Fruit fly (Drosophila melanogaster) whole organism, embryonic: ENCODE data around the gene CG32428.

Source experiments
- Asciz ChIP-seq: fragments of 200-800 bp; sonication (Bioruptor generic); optimal IDR thresholded peaks from 2 replicates; lab custom pipeline; 2017; ENCODE audit warnings: missing biosample characterization, mild to moderate bottlenecking, missing genetic modification characterization, missing genetic modification reagents
- C15 ChIP-seq: fragments of 200-800 bp; sonication (Bioruptor generic); IDR thresholded peaks from 3 replicates; pipeline ENCODE4 v1.3.6; 2022; ENCODE audit warnings: missing biosample characterization, missing genetic modification characterization
- CG10565 ChIP-seq: fragments of 200-800 bp; sonication (Bioruptor generic); optimal IDR thresholded peaks from 3 replicates; lab custom pipeline; 2016; ENCODE audit warnings: missing biosample characterization, mild to moderate bottlenecking, missing genetic modification characterization
- CG10654 ChIP-seq: fragments of 200-800 bp; sonication (Bioruptor generic); optimal IDR thresholded peaks from 2 replicates; lab custom pipeline; 2016; ENCODE audit warnings: missing biosample characterization, missing genetic modification characterization
- CG12391 ChIP-seq: fragments of 200-800 bp; sonication (Bioruptor generic); optimal IDR thresholded peaks from 3 replicates; lab custom pipeline; 2018; ENCODE audit warnings: missing biosample characterization, mild to moderate bottlenecking, missing genetic modification characterization, moderate library complexity
- CG1647 ChIP-seq: fragments of 200-800 bp; sonication (Bioruptor generic); optimal IDR thresholded peaks from 3 replicates; lab custom pipeline; 2016; ENCODE audit warnings: missing biosample characterization, missing genetic modification characterization
- CG18476 ChIP-seq: fragments of 200-800 bp; sonication (Bioruptor generic); optimal IDR thresholded peaks from 2 replicates; lab custom pipeline; 2016; ENCODE audit warnings: missing biosample characterization, mild to moderate bottlenecking, missing genetic modification characterization
- CG2712 ChIP-seq: fragments of 200-800 bp; optimal IDR thresholded peaks from 3 replicates; lab custom pipeline; 2019; ENCODE audit warnings: missing biosample characterization, mild to moderate bottlenecking, missing genetic modification characterization, moderate library complexity
- CG31441 ChIP-seq: fragments of 200-800 bp; sonication (Bioruptor generic); IDR thresholded peaks from 2 replicates; pipeline ENCODE4 v1.3.6; 2022; ENCODE audit warnings: missing biosample characterization, missing genetic modification characterization
- CG4360 ChIP-seq: fragments of 200-800 bp; sonication (Bioruptor generic); IDR thresholded peaks from 2 replicates; pipeline ENCODE4 v1.3.6; 2022; ENCODE audit warnings: missing biosample characterization, missing genetic modification characterization
- CG4854 ChIP-seq: fragments of 200-800 bp; sonication (Bioruptor generic); optimal IDR thresholded peaks from 2 replicates; lab custom pipeline; 2016; ENCODE audit warnings: missing biosample characterization, missing genetic modification characterization, inconsistent platforms
- CG6683 ChIP-seq: fragments of 200-800 bp; sonication (Bioruptor generic); optimal IDR thresholded peaks from 2 replicates; lab custom pipeline; 2017; ENCODE audit warnings: missing biosample characterization, mild to moderate bottlenecking, missing genetic modification characterization, missing genetic modification reagents
- CG7928 ChIP-seq: fragments of 200-800 bp; sonication (Bioruptor generic); optimal IDR thresholded peaks from 2 replicates; lab custom pipeline; 2017; ENCODE audit warnings: missing biosample characterization, mild to moderate bottlenecking, missing genetic modification characterization
- CG8359 ChIP-seq: fragments of 200-800 bp; sonication (Bioruptor generic); optimal IDR thresholded peaks from 2 replicates; lab custom pipeline; 2017; ENCODE audit warnings: missing biosample characterization, mild to moderate bottlenecking, missing genetic modification characterization, borderline replicate concordance
- Dll ChIP-seq: fragments of 200-800 bp; sonication (Bioruptor generic); IDR thresholded peaks from 4 replicates; pipeline ENCODE4 v1.3.6; 2022; ENCODE audit warnings: missing biosample characterization, missing genetic modification characterization; ENCODE audit not compliant: partially characterized antibody
- E2f1 ChIP-seq: fragments of 200-800 bp; sonication (Bioruptor generic); IDR thresholded peaks from 2 replicates; pipeline ENCODE4 v1.3.6; 2022; ENCODE audit warnings: missing biosample characterization, missing genetic modification characterization
- GATAe ChIP-seq: fragments of 200-800 bp; sonication (Bioruptor generic); conservative IDR thresholded peaks from 2 replicates; pipeline ENCODE4 v1.3.6; 2022; ENCODE audit warnings: missing biosample characterization, missing genetic modification characterization
- HLH54F ChIP-seq: fragments of 200-800 bp; sonication (Bioruptor generic); optimal IDR thresholded peaks from 3 replicates; lab custom pipeline; 2016; ENCODE audit warnings: missing biosample characterization, missing genetic modification characterization
- HmgZ ChIP-seq: fragments of 200-800 bp; sonication (Bioruptor generic); optimal IDR thresholded peaks from 2 replicates; lab custom pipeline; 2018; ENCODE audit warnings: missing biosample characterization, mild to moderate bottlenecking, missing genetic modification characterization
- Hr51 ChIP-seq, 2 experiments: fragments of 200-800 bp; sonication (Bioruptor generic); optimal IDR thresholded peaks; 2 replicates in 1 of 2; 3 replicates in 1 of 2; lab custom pipeline; 2016 to 2018; ENCODE audit warnings: missing biosample characterization in 2 of 2, missing genetic modification characterization in 2 of 2, mild to moderate bottlenecking in 1 of 2, moderate library complexity in 1 of 2
- Meics ChIP-seq: fragments of 200-800 bp; sonication (Bioruptor generic); optimal IDR thresholded peaks from 2 replicates; lab custom pipeline; 2017; ENCODE audit warnings: missing biosample characterization, mild to moderate bottlenecking, missing genetic modification characterization
- NC2α ChIP-seq: fragments of 200-800 bp; sonication (Bioruptor generic); optimal IDR thresholded peaks from 2 replicates; lab custom pipeline; 2016; ENCODE audit warnings: missing biosample characterization, missing genetic modification characterization
- NC2β ChIP-seq: fragments of 200-800 bp; sonication (Bioruptor generic); optimal IDR thresholded peaks from 2 replicates; lab custom pipeline; 2016; ENCODE audit warnings: missing biosample characterization, missing genetic modification characterization
- Oaz ChIP-seq: fragments of 200-800 bp; sonication (Bioruptor generic); IDR thresholded peaks from 2 replicates; pipeline ENCODE4 v1.3.6; 2022; ENCODE audit warnings: missing biosample characterization, missing genetic modification characterization
- Scr ChIP-seq: fragments of 200-800 bp; sonication (Bioruptor generic); IDR thresholded peaks from 2 replicates; pipeline ENCODE4 v1.3.6; 2022; ENCODE audit warnings: missing biosample characterization, missing genetic modification characterization; ENCODE audit not compliant: partially characterized antibody
- TFAM ChIP-seq: fragments of 200-800 bp; sonication (Bioruptor generic); optimal IDR thresholded peaks from 2 replicates; lab custom pipeline; 2017; ENCODE audit warnings: missing biosample characterization, missing genetic modification characterization, inconsistent platforms
- ab ChIP-seq: fragments of 200-800 bp; sonication (Bioruptor generic); optimal IDR thresholded peaks from 2 replicates; lab custom pipeline; 2016; ENCODE audit warnings: missing biosample characterization, missing genetic modification characterization
- amos ChIP-seq: fragments of 200-800 bp; sonication (Bioruptor generic); IDR thresholded peaks from 2 replicates; pipeline ENCODE4 v1.3.6; 2022; ENCODE audit warnings: missing biosample characterization, missing genetic modification characterization; ENCODE audit not compliant: partially characterized antibody
- aop ChIP-seq: fragments of 200-800 bp; sonication (Bioruptor generic); IDR thresholded peaks from 2 replicates; pipeline ENCODE4 v1.3.6; 2022; ENCODE audit warnings: missing biosample characterization, missing genetic modification characterization
- dati ChIP-seq: fragments of 200-800 bp; sonication (Bioruptor generic); IDR thresholded peaks from 2 replicates; pipeline ENCODE4 v1.3.6; 2022; ENCODE audit warnings: missing biosample characterization, missing genetic modification characterization
- dimm ChIP-seq: fragments of 200-800 bp; sonication (Bioruptor generic); IDR thresholded peaks from 2 replicates; pipeline ENCODE4 v1.3.6; 2022; ENCODE audit warnings: missing biosample characterization, missing genetic modification characterization
- fd3F ChIP-seq: fragments of 200-800 bp; sonication (Bioruptor generic); optimal IDR thresholded peaks from 2 replicates; lab custom pipeline; 2018; ENCODE audit warnings: missing biosample characterization, mild to moderate bottlenecking, missing genetic modification characterization, moderate library complexity
- ftz-f1 ChIP-seq: fragments of 200-800 bp; sonication (Bioruptor generic); optimal IDR thresholded peaks from 2 replicates; lab custom pipeline; 2016; ENCODE audit warnings: missing biosample characterization, missing genetic modification characterization
- gcm ChIP-seq: fragments of 200-800 bp; sonication (Bioruptor generic); optimal IDR thresholded peaks from 2 replicates; lab custom pipeline; 2019; ENCODE audit warnings: missing biosample characterization, mild to moderate bottlenecking, missing genetic modification characterization, moderate library complexity
- grau ChIP-seq: fragments of 200-800 bp; optimal IDR thresholded peaks from 3 replicates; lab custom pipeline; 2019; ENCODE audit warnings: missing biosample characterization, mild to moderate bottlenecking, missing genetic modification characterization, moderate library complexity
- her ChIP-seq: fragments of 200-800 bp; sonication (Bioruptor generic); optimal IDR thresholded peaks from 2 replicates; lab custom pipeline; 2016; ENCODE audit warnings: missing biosample characterization, missing genetic modification characterization
- hkb ChIP-seq, 2 experiments: fragments of 200-800 bp in 1 of 2; fragments of >200 bp in 1 of 2; sonication (Bioruptor generic) in 1 of 2; IDR thresholded peaks in 1 of 2; optimal IDR thresholded peaks in 1 of 2; 2 replicates each; pipeline versions ENCODE4 v1.3.6 to Lab custom; 2017 to 2022; ENCODE audit warnings: missing biosample characterization in 1 of 2, missing genetic modification characterization in 1 of 2
- hth ChIP-seq: fragments of >200 bp; optimal IDR thresholded peaks from 2 replicates; lab custom pipeline; 2017; ENCODE audit warnings: inconsistent platforms
- jumu ChIP-seq: fragments of 200-800 bp; sonication (Bioruptor generic); optimal IDR thresholded peaks from 3 replicates; lab custom pipeline; 2016; ENCODE audit warnings: missing biosample characterization, missing genetic modification characterization
- lola ChIP-seq, 3 experiments: fragments of >200 bp in 2 of 3; fragments of 200-800 bp in 1 of 3; sonication (Bioruptor generic) in 1 of 3; optimal IDR thresholded peaks; 2 replicates each; lab custom pipeline; 2017 to 2019; ENCODE audit warnings: missing biosample characterization in 3 of 3, missing genetic modification characterization in 3 of 3, mild to moderate bottlenecking in 1 of 3, moderate library complexity in 1 of 3
- nerfin-2 ChIP-seq: fragments of 200-800 bp; sonication (Bioruptor generic); IDR thresholded peaks from 2 replicates; pipeline ENCODE4 v1.3.6; 2022; ENCODE audit warnings: missing biosample characterization, missing genetic modification characterization; ENCODE audit not compliant: partially characterized antibody
- pfk ChIP-seq: fragments of 200-800 bp; sonication (Bioruptor generic); optimal IDR thresholded peaks from 2 replicates; lab custom pipeline; 2018; ENCODE audit warnings: missing biosample characterization, mild to moderate bottlenecking, missing genetic modification characterization, moderate library complexity
- pho ChIP-seq: fragments of 200-800 bp; sonication (Bioruptor generic); optimal IDR thresholded peaks from 2 replicates; lab custom pipeline; 2016; ENCODE audit warnings: missing biosample characterization, missing genetic modification characterization
- salm ChIP-seq: fragments of 200-800 bp; sonication (Bioruptor generic); optimal IDR thresholded peaks from 2 replicates; lab custom pipeline; 2018; ENCODE audit warnings: missing biosample characterization, mild to moderate bottlenecking, missing genetic modification characterization
- so ChIP-seq: fragments of 200-800 bp; sonication (Bioruptor generic); IDR thresholded peaks from 3 replicates; pipeline ENCODE4 v1.3.6; 2022; ENCODE audit warnings: missing biosample characterization, missing genetic modification characterization
- sug ChIP-seq: fragments of 200-800 bp; optimal IDR thresholded peaks from 2 replicates; lab custom pipeline; 2019; ENCODE audit warnings: missing biosample characterization, mild to moderate bottlenecking, missing genetic modification characterization, moderate library complexity
- tio ChIP-seq: fragments of 200-800 bp; sonication (Bioruptor generic); optimal IDR thresholded peaks from 2 replicates; lab custom pipeline; 2017; ENCODE audit warnings: missing biosample characterization, missing genetic modification characterization, inconsistent platforms
- zen ChIP-seq: fragments of 200-800 bp; sonication (Bioruptor generic); optimal IDR thresholded peaks from 3 replicates; lab custom pipeline; 2018; ENCODE audit warnings: missing biosample characterization, mild to moderate bottlenecking, missing genetic modification characterization, moderate library complexity
- zf30C ChIP-seq: fragments of 200-800 bp; sonication (Bioruptor generic); optimal IDR thresholded peaks from 3 replicates; lab custom pipeline; 2018; ENCODE audit warnings: missing biosample characterization, mild to moderate bottlenecking, missing genetic modification characterization

The CG32428 gene

dm6 chr3L:20508136-20508635 lies 34.7 kb upstream of the CG32428 start (continued):
- TF ChIP-seq lola (GFP tag; optimal IDR thresholded peaks at IDR 0.05; lab: Kevin White, UChicago), result peak in 1 of 3 experiments; percentile 72
- peak; percentile 62 for TF ChIP-seq dimm (GFP tag; lab: Robert Waterston, UW)
- TF ChIP-seq CG31441, result peak; percentile 87
- TF ChIP-seq her, result peak; percentile 78
- TF ChIP-seq jumu (GFP tag; lab: Kevin White, UChicago), result peak; percentile 79
- peak; percentile 74 for TF ChIP-seq CG7928 (GFP tag; lab: Kevin White, UChicago)
- TF ChIP-seq CG18476 (GFP tag; lab: Kevin White, UChicago), result peak; percentile 93
- TF ChIP-seq pho, result peak; percentile 95
- TF ChIP-seq Asciz (GFP tag; lab: Kevin White, UChicago), result peak; percentile 81
- no peak for TF ChIP-seq aop (GFP tag; lab: Robert Waterston, UW)
- TF ChIP-seq GATAe (GFP tag; lab: Robert Waterston, UW), result peak; percentile 88
- TF ChIP-seq NC2α, result peak; percentile 81
- TF ChIP-seq CG12391 (tag; lab: Kevin White, UChicago), result peak; percentile 93
- peak; percentile 91 for TF ChIP-seq E2f1 (GFP tag; lab: Robert Waterston, UW)
- TF ChIP-seq zf30C (GFP tag; lab: Kevin White, UChicago), result no peak
- TF ChIP-seq NC2β (GFP tag; lab: Kevin White, UChicago), result peak; percentile 82
- peak; percentile 96 for TF ChIP-seq Meics (GFP tag; lab: Kevin White, UChicago)
- TF ChIP-seq CG10654 (GFP tag; lab: Kevin White, UChicago), result peak; percentile 90
- peak; percentile 86 for TF ChIP-seq CG4854
- peak; percentile 34; the same call in 1 of the 2 replicates for TF ChIP-seq dati (GFP tag; lab: Robert Waterston, UW)
- no peak for TF ChIP-seq hth
- TF ChIP-seq pfk (GFP tag; lab: Kevin White, UChicago), result peak; percentile 38
- peak; percentile 89 for TF ChIP-seq CG6683
- TF ChIP-seq amos, result peak; percentile 59; the same call in 1 of the 2 replicates
- TF ChIP-seq fd3F (GFP tag; lab: Kevin White, UChicago), result peak; percentile 94
- 0 out of 2 replicates have a peak, but pooled peaks have one; percentile 12 for TF ChIP-seq CG4360
- peak; percentile 84 for TF ChIP-seq CG8359 (GFP tag; lab: Kevin White, UChicago)
- TF ChIP-seq gcm, result peak; percentile 68
- peak; percentile 88 to 90 for TF ChIP-seq Hr51 (GFP tag; optimal IDR thresholded peaks at IDR 0.05; lab: Kevin White, UChicago)
- TF ChIP-seq ftz-f1 (GFP tag; lab: Kevin White, UChicago), result peak; percentile 60
- TF ChIP-seq salm (tag; lab: Kevin White, UChicago), result peak; percentile 76
- peak; percentile 80 for TF ChIP-seq ab (GFP tag; lab: Kevin White, UChicago)
- no peak; the same call in 1 of the 2 replicates for TF ChIP-seq Oaz (GFP tag; lab: Robert Waterston, UW)
- TF ChIP-seq tio (GFP tag; lab: Kevin White, UChicago), result peak; percentile 91
- TF ChIP-seq CG1647, result peak; percentile 92
- TF ChIP-seq nerfin-2 (GFP tag; lab: Robert Waterston, UW), result peak; percentile 42; the same call in 1 of the 2 replicates
- TF ChIP-seq zen (tag; lab: Kevin White, UChicago), result peak; percentile 83
- TF ChIP-seq Scr (GFP tag; lab: Robert Waterston, UW), result peak; percentile 52
- TF ChIP-seq so (GFP tag; lab: Robert Waterston, UW), result peak; percentile 91
- TF ChIP-seq hkb (optimal IDR thresholded peaks at IDR 0.05; lab: Kevin White, UChicago), result no peak
- TF ChIP-seq hkb (GFP tag; IDR thresholded peaks at IDR 0.05; lab: Robert Waterston, UW), result peak; percentile 88
- TF ChIP-seq C15 (GFP tag; lab: Robert Waterston, UW), result peak; percentile 92
- TF ChIP-seq CG10565, result peak; percentile 18
- peak; percentile 92 for TF ChIP-seq sug
- TF ChIP-seq HLH54F (GFP tag; lab: Kevin White, UChicago), result peak; percentile 96
- 0 out of 4 replicates have a peak, but pooled peaks have one; percentile 14 for TF ChIP-seq Dll (GFP tag; lab: Robert Waterston, UW)
- TF ChIP-seq CG2712 (tag; lab: Kevin White, UChicago), result peak; percentile 89
- TF ChIP-seq TFAM (GFP tag; lab: Kevin White, UChicago), result peak; percentile 38
- peak; percentile 97 for TF ChIP-seq HmgZ (tag; lab: Kevin White, UChicago)
- TF ChIP-seq grau (tag; lab: Kevin White, UChicago), result peak; percentile 93
